Worm (Caenorhabditis elegans) whole organism, dauer: Measurements from ENCODE around the gene K08H2.2.

ENCODE experiments used
- unc-62 ChIP-seq: sonication (generic microtip); optimal IDR thresholded peaks from 2 replicates; lab custom pipeline; 2017; ENCODE audit warnings: missing biosample characterization, missing genetic modification reagents, missing genetic modification characterization

K08H2.2 gene

DNA sequence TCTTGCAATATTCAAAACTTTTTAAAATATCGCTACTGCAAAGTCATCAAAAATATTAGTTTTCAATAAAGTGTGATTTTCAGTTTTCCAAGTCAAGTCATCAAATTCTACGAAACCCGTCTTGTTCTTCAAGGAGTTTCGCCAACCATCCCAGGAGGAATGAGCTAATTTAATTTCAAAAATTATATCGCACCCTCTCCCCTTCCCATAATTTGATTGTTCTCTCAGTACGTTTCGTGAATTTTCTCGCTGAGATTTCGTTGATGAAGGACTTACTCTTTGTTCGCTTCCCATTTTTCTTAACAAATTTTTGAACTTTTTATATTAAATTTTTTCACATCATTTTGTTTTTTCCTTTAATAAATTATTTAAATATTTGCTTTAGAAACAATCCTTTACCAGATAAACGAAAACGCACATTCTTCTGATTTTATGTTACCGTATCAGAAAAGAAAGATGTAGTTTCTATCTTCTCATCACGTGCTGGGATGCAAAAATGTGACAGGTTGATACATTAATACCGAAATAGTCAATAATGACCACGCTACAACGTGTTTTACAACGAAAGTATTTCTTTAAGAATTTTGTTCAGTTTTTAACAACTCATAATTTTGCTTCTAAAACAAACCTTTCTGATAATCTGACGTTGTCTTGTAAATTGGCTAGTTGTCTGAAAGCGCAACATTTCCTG is 12.0 kb upstream of the K08H2.2 start:
- no peak for TF ChIP-seq unc-62 (GFP tag; lab: Kevin White, UChicago)

DNA sequence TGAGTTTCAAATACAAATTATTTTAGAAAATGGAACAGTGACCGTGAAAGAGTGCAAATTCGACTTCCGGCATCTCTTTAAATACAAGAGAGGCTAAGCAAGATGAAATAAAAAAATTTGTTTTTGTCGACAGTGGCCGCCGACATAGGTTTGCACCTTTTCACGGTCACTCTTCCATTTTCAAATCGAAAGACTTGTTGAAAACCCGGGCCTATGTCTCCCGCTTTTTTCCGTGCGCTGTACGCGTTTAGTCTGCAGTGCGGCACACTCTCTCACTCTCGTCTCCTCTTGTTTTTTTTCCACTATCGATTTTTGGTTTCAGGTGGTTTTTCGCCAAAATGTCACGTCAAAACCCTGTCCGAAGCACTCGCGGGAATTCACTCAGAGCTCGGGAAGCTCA is 10.3 kb upstream of the K08H2.2 start, which contains the start of gene hpl-1:
hpl-1 (plus strand) TSS at position 301 of the 400 bp plus-strand sequence.
- TF ChIP-seq unc-62 (GFP tag; lab: Kevin White, UChicago) = no peak

DNA sequence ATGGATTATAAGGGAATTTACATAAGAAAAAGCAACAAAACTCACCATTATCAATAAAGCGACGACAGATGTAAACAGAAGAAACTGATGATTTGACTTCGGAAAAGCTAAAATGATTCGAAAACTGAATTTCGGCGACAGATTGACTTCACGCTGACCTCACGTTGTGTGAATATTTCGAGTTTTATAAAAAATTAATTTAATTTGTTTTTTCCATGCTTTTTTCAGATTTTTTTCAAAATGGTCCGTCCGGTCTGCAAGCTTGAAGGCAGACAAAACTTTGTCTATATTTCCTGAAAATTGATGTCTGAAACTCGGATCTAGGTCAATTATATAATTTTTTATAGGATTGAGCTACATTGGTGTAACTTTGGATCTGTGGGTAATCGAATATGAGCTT is 7.5 kb upstream of the K08H2.2 start, which contains the start of gene K08H2.5:
K08H2.5 (minus strand) TSS at position 101 of the 400 bp plus-strand sequence.
- TF ChIP-seq unc-62 (GFP tag; lab: Kevin White, UChicago) = no peak

DNA sequence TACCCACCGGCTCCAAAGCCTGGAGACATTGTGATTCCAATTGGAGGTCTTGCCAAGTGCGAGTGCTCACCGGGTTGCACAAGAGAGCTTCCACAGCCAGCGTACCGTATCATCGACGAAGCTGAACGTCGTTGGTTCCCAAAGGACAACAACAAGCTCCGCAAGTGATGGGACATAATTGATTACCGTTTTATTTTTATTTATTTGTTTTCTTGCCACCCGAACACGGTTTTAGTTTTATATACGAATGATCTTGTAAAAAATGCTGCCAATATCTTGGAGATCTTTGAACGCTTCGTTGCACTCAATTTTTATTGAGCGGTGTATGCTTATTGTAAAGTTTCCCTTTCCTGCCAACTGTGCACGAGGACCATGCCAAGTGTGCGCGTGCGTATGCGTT is 3.4 kb upstream of the K08H2.2 start, which contains the start of gene K08H2.4:
K08H2.4 (plus strand) TSS at position 301 of the 400 bp plus-strand sequence.
- TF ChIP-seq unc-62 (GFP tag; lab: Kevin White, UChicago) = no peak

DNA sequence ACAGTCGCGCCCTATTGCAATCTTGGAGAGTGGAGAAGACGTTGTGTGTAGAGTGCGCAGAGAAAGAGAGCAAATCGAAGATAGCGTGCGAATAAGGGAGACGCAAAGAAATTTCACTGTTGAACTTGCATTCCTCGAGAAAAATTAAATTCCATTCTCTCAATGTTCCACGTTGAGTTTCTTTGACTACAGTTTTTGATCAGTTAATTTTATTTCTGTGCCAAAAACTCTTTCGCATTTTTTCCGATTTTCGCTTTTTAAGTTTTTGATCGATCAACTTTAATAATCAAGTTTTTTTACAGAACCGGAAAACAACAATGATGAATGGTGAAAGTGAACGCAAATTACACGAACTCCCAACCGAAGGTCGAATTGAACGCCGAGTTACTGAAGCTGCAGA is 2.3 kb upstream of the K08H2.2 start, which contains the start of gene K08H2.3:
K08H2.3 (plus strand) TSS at position 301 of the 400 bp plus-strand sequence.
- no peak for TF ChIP-seq unc-62 (GFP tag; lab: Kevin White, UChicago)

DNA sequence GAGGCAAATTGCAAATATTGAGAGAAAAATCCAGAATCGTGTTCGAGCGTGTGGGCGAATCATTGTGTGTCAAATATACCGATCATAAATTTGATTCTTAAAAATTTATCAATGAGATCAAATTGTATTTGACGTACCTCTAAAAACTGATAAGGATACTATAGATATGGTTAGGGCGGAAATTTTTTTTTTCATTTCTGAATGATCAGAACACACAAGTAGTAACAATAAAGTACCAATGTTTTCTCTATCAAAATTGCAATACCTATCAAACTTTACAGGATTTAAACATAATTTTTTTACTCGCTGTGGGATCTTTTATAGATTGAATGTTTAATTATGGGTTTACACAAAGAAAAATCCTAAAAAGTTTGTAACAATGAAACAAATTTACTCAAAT is 2.5 kb downstream of the K08H2.2 start, which contains the start of gene bgnt-1.5:
bgnt-1.5 (minus strand) TSS at position 101 of the 400 bp plus-strand sequence.
- no peak for TF ChIP-seq unc-62 (GFP tag; lab: Kevin White, UChicago)

DNA sequence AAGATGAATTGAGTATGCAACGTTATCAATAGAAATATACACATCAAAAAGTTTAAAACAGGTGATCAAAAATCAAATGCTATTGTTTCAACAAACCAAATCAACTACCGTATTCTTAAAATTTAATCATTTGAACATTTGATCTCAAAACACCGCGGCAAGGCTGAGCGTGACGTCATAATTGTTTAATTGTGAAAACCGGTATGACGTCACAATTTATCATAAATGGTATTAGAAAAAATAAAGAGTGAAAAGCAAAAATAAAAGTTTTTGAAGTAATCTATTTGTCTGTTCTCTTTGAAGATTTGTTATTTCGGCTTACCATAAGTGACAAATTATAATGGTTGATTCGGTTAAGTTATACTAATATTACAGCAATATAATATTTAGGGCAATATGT is 7.0 kb downstream of the K08H2.2 start:
- TF ChIP-seq unc-62 (GFP tag; lab: Kevin White, UChicago) = no peak

DNA sequence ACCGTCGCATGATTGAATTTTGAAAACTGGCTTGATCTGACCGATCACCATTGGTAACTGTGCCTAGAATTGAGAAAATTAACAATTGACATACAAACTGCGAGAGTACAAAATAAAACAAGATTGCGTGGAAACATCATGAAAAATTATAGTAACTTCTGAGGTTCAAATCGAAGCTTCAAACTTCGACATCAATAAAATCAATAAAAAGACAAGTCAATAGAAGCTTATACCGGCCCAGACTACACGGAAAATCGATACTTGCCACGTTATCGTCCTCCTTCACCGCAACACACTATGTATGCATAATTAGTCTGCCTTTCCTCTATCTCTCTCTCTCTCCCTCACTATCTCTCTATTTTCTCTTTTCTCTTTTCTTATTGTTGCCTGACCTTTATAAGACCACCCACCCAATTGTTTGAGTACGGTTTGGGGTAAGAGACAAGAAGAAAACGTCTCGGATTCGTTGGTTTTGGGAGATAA is 8.1 kb downstream of the K08H2.2 start, which contains the start of gene skr-21:
skr-21 (minus strand) TSS at position 51 of the 483 bp plus-strand sequence.
- TF ChIP-seq unc-62 (GFP tag; lab: Kevin White, UChicago) = no peak

DNA sequence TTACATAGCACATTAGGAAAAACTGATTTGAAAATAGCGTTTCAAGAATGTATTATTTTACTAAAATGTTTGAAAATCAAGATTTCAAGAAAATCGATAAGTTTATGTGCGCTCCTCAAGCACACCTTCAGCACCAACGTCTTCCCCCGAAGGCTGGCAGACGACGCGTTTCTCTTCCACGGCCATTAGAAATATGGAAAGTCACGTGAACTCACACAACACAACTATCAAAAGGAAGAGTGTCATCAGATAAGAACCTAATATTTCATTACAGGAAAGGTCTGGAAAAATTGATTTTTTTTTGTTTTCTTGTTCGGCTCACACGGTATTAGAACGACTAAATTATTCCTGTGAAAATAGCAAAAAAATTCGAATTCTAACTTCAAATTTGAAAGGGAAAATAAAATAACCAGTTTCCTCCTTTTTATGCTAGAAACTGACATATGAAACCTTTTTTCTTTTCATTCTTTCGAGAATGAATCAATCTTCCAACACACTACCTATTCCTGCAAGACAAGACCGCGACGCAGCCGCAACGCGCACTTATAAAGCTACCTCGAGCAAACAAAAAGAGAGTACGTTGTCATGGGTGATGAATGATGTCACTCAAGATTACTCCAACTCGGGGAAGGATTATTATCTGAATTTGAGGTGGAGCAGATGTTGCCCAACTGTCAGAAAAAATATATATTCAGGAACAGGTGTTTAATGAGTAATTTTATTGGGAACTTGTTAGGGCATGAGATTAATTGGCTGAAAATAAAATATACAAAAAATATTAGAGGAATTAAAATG is 9.5 kb downstream of the K08H2.2 start:
- no peak for TF ChIP-seq unc-62 (GFP tag; lab: Kevin White, UChicago)

DNA sequence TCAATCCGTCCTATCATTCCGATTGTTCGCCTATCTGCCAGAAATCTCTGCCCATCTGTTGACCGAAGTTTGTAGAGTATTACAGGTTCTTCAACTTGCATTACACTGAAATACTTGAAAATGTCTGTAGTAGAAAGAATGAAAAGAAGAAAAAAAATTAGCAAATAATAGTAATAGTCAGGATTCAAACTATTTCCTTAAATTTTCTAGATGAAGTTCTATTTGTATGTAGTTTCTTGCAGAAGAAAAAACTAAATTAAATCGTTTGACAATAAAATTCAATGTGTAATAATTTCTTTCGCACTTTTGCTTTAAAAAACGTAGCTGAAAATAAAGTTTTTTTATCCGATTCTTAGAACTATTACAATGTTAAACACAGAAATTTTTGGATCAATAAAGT is 10.2 kb downstream of the K08H2.2 start, which contains the start of gene skr-19:
skr-19 (minus strand) TSS at position 101 of the 400 bp plus-strand sequence.
- no peak for TF ChIP-seq unc-62 (GFP tag; lab: Kevin White, UChicago)

DNA sequence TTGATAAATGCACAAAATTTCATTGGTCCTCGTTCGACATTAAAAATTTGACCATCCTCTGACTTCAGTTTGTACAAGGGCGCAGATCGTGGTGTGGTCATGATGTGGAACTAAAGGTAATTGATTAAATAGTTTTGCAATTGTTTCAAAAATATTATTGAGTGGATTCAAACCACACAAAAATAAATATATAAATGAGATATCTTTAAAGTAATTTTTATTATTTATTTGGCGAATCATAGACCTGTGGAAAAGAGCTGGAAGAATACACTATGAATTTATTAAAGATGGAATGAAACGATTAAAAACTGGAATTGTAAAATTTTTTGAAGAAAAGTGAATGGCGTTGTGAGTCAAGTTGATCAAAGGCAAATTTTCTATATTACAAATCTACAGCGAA is 11.3 kb downstream of the K08H2.2 start, which contains the start of gene skr-20:
skr-20 (minus strand) TSS at position 101 of the 400 bp plus-strand sequence.
- TF ChIP-seq unc-62 (GFP tag; lab: Kevin White, UChicago) = no peak

DNA sequence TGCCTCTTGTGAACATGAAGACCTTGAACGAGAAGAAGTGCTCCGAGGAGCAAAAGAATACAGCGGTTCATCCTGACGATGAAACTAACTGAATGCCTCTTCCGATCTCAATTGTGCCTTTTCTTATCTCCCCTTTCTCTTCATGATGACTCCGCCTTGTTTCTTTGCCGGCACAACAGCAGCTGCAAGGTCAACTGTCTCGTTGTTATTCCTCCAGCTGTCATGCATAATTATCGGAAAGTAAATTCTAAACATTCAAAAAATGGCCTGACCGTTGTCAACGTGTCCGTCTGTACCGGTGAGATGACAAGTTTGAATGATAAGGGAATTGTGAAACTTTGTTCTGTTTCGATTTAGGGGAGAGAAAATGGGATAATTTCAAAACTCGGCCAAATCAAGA is 13.4 kb downstream of the K08H2.2 start, which contains the start of gene asp-4:
asp-4 (minus strand) TSS at position 106 of the 400 bp plus-strand sequence.
- TF ChIP-seq unc-62 (GFP tag; lab: Kevin White, UChicago) = no peak

DNA sequence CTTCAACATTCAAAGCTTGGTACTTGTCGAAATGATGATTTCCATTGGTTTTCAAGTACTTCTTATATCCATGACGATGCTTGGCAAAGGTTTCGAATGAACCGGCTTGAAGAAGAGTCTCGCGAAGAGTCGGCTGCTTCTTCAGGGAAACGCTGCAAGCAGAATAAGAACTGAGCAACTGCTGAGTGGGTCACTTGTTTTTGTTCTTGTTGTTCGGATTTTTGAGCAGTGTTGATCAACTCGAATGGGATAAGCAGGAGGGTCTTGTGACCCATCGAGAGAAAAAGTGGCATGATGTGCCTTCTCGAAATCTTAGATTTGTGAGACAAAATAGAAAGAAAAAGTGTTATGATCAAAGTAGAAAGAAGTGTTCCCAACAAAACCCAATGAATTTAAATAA is 14.2 kb downstream of the K08H2.2 start:
- TF ChIP-seq unc-62 (GFP tag; lab: Kevin White, UChicago) = no peak

DNA sequence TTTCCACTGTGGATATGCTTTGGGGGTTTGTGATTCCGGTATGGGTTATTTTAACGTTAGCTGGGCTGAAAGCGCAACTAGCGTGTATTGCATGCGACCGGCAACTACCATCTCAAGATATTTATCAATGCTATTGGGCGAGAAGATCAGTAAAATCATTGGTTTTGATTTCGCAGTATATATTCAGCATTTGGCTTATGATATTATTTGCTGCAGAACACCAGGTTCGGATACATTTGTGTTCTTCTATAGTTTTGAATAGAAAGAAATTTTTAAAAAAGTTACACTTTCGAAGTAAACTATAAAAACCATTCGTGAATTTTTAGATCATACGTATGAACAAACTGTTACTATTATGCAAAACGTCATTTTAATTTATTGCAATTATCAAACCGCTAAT is 16.8 kb downstream of the K08H2.2 start:
- TF ChIP-seq unc-62 (GFP tag; lab: Kevin White, UChicago) = no peak

DNA sequence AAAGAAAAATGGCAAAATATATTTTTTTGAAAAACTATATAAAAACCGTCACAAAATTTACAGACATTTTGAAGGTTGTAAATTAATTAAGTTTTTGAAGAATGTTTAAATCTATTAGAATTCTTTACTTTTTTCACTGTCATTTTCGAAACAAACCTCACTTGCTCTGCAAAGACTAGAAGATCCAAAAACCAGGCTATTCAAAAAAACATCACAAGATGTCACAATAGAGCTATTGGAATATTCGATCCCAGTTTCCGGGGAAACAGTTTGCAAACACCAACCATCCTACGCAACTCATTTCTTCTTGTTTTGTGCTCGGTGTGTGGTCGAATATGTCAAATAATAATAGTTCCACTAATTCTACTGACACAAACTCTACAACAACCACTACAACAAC is 18.0 kb downstream of the K08H2.2 start, which contains the start of gene R12H7.4:
R12H7.4 (plus strand) TSS at position 301 of the 400 bp plus-strand sequence.
- no peak for TF ChIP-seq unc-62 (GFP tag; lab: Kevin White, UChicago)
